Fruit fly (Drosophila melanogaster) whole organism, pupa: ENCODE measurements around the gene kay.
A peak's percentile ranks its signal among the peaks of the same experiment; 100 is the strongest.

Source experiments
- CG10348 ChIP-seq: fragments of 200-800 bp; sonication (Bioruptor generic); IDR thresholded peaks from 2 replicates; pipeline ENCODE4 v1.3.6; 2022; ENCODE audit warnings: missing biosample characterization, missing genetic modification characterization
- CG12605 ChIP-seq: fragments of 200-800 bp; sonication (Bioruptor generic); IDR thresholded peaks from 2 replicates; pipeline ENCODE4 v1.3.6; 2022; ENCODE audit warnings: missing biosample characterization, missing genetic modification characterization
- CG13204 ChIP-seq: fragments of 200-800 bp; sonication (Bioruptor generic); optimal IDR thresholded peaks from 2 replicates; lab custom pipeline; 2018; ENCODE audit warnings: missing biosample characterization, mild to moderate bottlenecking, missing genetic modification characterization, moderate library complexity
- CG14655 ChIP-seq: fragments of 200-800 bp; sonication (Bioruptor generic); optimal IDR thresholded peaks from 3 replicates; lab custom pipeline; 2017; ENCODE audit warnings: mild to moderate bottlenecking, missing biosample characterization, missing genetic modification reagents, missing genetic modification characterization
- CG15710 ChIP-seq: fragments of 200-800 bp; sonication (Bioruptor generic); optimal IDR thresholded peaks from 2 replicates; lab custom pipeline; 2018; ENCODE audit warnings: missing biosample characterization, mild to moderate bottlenecking, missing genetic modification characterization, moderate library complexity
- CG17806 ChIP-seq: fragments of 200-800 bp; sonication (Bioruptor generic); optimal IDR thresholded peaks from 2 replicates; lab custom pipeline; 2018; ENCODE audit warnings: missing biosample characterization, mild to moderate bottlenecking, missing genetic modification characterization, moderate library complexity
- CG32121 ChIP-seq: fragments of 200-800 bp; sonication (Bioruptor generic); IDR thresholded peaks from 2 replicates; pipeline ENCODE4 v1.3.6; 2022; ENCODE audit warnings: missing biosample characterization, missing genetic modification characterization
- CG34367 ChIP-seq: fragments of 200-800 bp; sonication (Bioruptor generic); optimal IDR thresholded peaks from 2 replicates; lab custom pipeline; 2018; ENCODE audit warnings: missing biosample characterization, mild to moderate bottlenecking, missing genetic modification characterization
- CG4496 ChIP-seq: fragments of 200-800 bp; sonication (Bioruptor generic); IDR thresholded peaks from 3 replicates; pipeline ENCODE4 v1.3.6; 2022; ENCODE audit warnings: missing biosample characterization, missing genetic modification characterization
- CG8159 ChIP-seq: fragments of 200-800 bp; sonication (Bioruptor generic); optimal IDR thresholded peaks from 3 replicates; lab custom pipeline; 2018; ENCODE audit warnings: missing biosample characterization, mild to moderate bottlenecking, missing genetic modification characterization, moderate library complexity
- CG8301 ChIP-seq: fragments of 200-800 bp; sonication (Bioruptor generic); optimal IDR thresholded peaks from 2 replicates; lab custom pipeline; 2018; ENCODE audit warnings: missing biosample characterization, mild to moderate bottlenecking, missing genetic modification characterization
- CG9948 ChIP-seq: fragments of 200-800 bp; sonication (Bioruptor generic); optimal IDR thresholded peaks from 2 replicates; lab custom pipeline; 2018; ENCODE audit warnings: missing biosample characterization, mild to moderate bottlenecking, missing genetic modification characterization, moderate library complexity
- D1 ChIP-seq: fragments of 200-800 bp; sonication (Bioruptor generic); optimal IDR thresholded peaks from 2 replicates; lab custom pipeline; 2018; ENCODE audit warnings: missing biosample characterization, mild to moderate bottlenecking, missing genetic modification characterization, moderate library complexity
- EcR ChIP-seq: fragments of 200-800 bp; sonication (Bioruptor generic); optimal IDR thresholded peaks from 3 replicates; lab custom pipeline; 2019; ENCODE audit warnings: missing biosample characterization, missing genetic modification characterization, mild to moderate bottlenecking, moderate library complexity, missing genetic modification reagents
- Ets98B ChIP-seq: fragments of 200-800 bp; sonication (Bioruptor generic); IDR thresholded peaks from 2 replicates; pipeline ENCODE4 v1.3.6; 2022; ENCODE audit warnings: missing biosample characterization, missing genetic modification characterization
- Pif1A ChIP-seq: fragments of 200-800 bp; sonication (Bioruptor generic); optimal IDR thresholded peaks from 3 replicates; lab custom pipeline; 2016; ENCODE audit warnings: missing biosample characterization, missing genetic modification characterization
- Pif1B ChIP-seq: fragments of 200-800 bp; sonication (Bioruptor generic); optimal IDR thresholded peaks from 3 replicates; lab custom pipeline; 2016; ENCODE audit warnings: missing biosample characterization, missing genetic modification characterization
- Snoo ChIP-seq: fragments of 200-800 bp; sonication (Bioruptor generic); optimal IDR thresholded peaks from 3 replicates; lab custom pipeline; 2017; ENCODE audit warnings: missing biosample characterization, mild to moderate bottlenecking, missing genetic modification characterization, inconsistent platforms
- fd96Ca ChIP-seq: fragments of 200-800 bp; sonication (Bioruptor generic); IDR thresholded peaks from 3 replicates; pipeline ENCODE4 v1.3.6; 2022; ENCODE audit warnings: missing biosample characterization, missing genetic modification characterization
- gl ChIP-seq: fragments of 200-800 bp; sonication (Bioruptor generic); optimal IDR thresholded peaks from 2 replicates; lab custom pipeline; 2018; ENCODE audit warnings: missing biosample characterization, mild to moderate bottlenecking, missing genetic modification characterization
- rn ChIP-seq: fragments of 200-800 bp; sonication (Bioruptor generic); IDR thresholded peaks from 2 replicates; pipeline ENCODE4 v1.3.6; 2022; ENCODE audit warnings: missing biosample characterization, missing genetic modification characterization

The kay gene

DNA sequence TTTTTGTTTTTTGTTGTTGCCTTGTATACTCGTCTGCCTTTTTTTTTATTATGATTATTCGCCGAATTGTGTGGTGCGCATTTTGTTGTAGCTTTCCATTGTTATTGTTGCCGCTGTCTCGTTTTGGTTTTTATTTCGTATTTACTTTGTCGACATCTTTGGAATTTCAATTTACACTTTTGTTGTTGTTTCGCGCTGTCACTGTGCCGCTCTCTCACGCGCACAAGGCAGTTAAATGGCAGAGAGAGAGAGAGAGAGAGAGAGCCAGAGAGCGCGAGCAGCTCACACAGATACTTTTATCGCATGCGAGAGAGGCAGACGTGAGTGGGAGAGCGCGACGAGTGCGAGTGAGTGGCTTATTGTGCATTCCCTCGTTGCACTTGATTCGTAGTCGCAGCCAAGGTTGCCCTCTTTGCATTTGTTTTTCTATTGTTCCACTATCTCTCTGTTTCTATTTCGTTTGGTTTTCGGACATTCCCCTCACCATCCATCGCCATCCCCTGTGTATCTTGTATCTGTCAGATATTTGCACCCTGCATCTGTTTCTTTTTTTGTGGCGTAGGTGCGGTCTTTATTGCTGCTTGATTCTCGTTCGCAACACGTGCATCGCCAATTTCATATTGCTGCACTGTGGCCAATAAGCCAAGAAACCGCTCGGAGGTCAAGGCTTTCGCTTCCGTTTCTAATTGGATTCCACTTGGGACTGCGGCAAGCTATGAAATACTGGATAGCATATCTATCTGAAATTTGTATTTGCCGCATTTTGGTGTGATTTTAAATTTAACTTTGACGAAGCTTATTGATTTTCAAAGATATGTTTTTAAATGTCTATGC, 8.8 kb downstream of the kay start:
- TF ChIP-seq fd96Ca, result peak; percentile 47; the same call in 2 of the 3 replicates
- TF ChIP-seq CG4496 (GFP tag; lab: Robert Waterston, UW), result no peak
- TF ChIP-seq gl (tag; lab: Kevin White, UChicago), result peak; percentile 9
- TF ChIP-seq CG32121 (GFP tag; lab: Robert Waterston, UW), result peak; percentile 26; the same call in 1 of the 2 replicates
- peak; percentile 56; the same call in 1 of the 2 replicates for TF ChIP-seq Ets98B
- TF ChIP-seq CG17806, result no peak
- peak; percentile 41 for TF ChIP-seq EcR (GFP tag; lab: Kevin White, UChicago)
- TF ChIP-seq CG13204 (GFP tag; lab: Kevin White, UChicago), result peak; percentile 50

DNA sequence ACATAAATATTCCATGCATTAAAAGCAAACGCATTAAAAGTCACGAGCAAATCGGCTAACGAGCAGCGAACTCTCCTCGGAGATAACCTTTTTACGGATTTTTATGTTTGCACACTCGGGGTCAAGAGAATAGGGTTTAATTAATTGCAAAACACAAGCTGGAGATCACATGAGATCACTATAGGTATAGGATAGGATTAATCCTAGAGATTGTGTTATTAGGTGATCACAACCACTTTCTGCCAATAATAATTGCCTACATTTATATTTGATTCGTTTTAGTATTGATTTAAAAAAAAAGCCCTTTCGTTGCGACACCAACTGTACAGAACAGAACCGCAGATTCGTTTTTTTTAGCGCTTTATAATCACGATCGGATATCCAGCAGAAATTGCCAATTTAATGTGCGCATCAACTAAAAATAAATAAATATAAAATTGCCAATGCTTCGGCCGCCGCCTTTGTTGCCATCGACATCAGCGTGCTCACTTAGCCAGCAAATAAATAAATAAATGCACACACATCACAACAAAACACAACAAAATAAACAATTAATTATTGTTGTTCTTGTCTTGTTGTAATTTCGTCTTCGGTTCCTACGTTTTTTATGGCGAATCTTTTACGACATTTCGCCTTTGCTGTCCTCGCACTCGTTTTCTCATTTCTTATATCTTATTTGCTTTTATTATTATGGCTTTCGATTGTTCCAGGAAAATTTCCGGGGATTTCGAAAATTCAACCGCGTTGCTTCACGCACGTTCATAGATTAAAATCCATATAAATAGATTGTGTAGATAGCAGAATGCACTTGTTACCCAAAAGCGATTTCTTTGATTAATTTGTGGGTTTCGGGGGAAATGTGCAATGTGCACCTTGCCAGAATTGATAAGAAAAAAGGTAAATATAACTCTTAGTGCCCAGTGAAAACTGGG, 10.2 kb downstream of the kay start:
- TF ChIP-seq CG17806, result peak; percentile 5
- no peak for TF ChIP-seq rn
- no peak for TF ChIP-seq CG34367 (tag; lab: Kevin White, UChicago)
- no peak for TF ChIP-seq CG4496 (GFP tag; lab: Robert Waterston, UW)
- no peak for TF ChIP-seq EcR (GFP tag; lab: Kevin White, UChicago)
- no peak for TF ChIP-seq gl (tag; lab: Kevin White, UChicago)
- peak; percentile 7 for TF ChIP-seq CG9948 (tag; lab: Kevin White, UChicago)
- no peak for TF ChIP-seq CG8301 (tag; lab: Kevin White, UChicago)
- peak; percentile 59 for TF ChIP-seq CG8159 (tag; lab: Kevin White, UChicago)
- TF ChIP-seq CG14655, result peak; percentile 7
- no peak for TF ChIP-seq CG12605 (GFP tag; lab: Robert Waterston, UW)
- TF ChIP-seq CG13204 (GFP tag; lab: Kevin White, UChicago), result no peak
- no peak for TF ChIP-seq Snoo

DNA sequence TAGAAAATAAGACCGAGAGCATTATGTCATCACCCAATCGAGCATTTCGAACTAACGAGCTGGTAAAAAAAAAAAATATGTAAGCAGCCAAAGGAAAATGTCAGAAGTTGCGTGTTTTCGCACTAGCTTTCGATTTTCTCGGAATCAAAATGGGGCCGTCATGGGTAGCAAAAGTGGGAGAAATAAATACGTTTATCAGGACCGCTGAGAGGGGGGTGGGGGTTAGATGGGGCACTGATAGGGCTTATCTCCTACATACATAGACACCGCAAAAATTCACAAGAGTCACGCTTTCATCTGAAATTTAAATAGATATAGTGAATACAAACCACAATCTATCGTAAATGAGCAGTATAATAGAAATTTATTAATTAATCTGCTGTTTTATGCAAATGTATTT, 11.4 kb downstream of the kay start:
- TF ChIP-seq CG15710 (tag; lab: Kevin White, UChicago), result no peak
- no peak for TF ChIP-seq CG8301 (tag; lab: Kevin White, UChicago)
- no peak for TF ChIP-seq Pif1B (GFP tag; lab: Kevin White, UChicago)
- no peak for TF ChIP-seq CG32121 (GFP tag; lab: Robert Waterston, UW)
- no peak for TF ChIP-seq CG13204 (GFP tag; lab: Kevin White, UChicago)
- TF ChIP-seq CG9948 (tag; lab: Kevin White, UChicago), result no peak
- no peak for TF ChIP-seq rn
- no peak for TF ChIP-seq CG17806
- no peak for TF ChIP-seq CG14655
- TF ChIP-seq fd96Ca, result no peak
- TF ChIP-seq CG34367 (tag; lab: Kevin White, UChicago), result no peak
- TF ChIP-seq CG10348, result no peak
- TF ChIP-seq EcR (GFP tag; lab: Kevin White, UChicago), result no peak
- TF ChIP-seq Snoo, result no peak
- no peak for TF ChIP-seq CG8159 (tag; lab: Kevin White, UChicago)
- no peak for TF ChIP-seq Ets98B
- no peak for TF ChIP-seq gl (tag; lab: Kevin White, UChicago)
- TF ChIP-seq CG4496 (GFP tag; lab: Robert Waterston, UW), result no peak
- TF ChIP-seq CG12605 (GFP tag; lab: Robert Waterston, UW), result no peak

DNA sequence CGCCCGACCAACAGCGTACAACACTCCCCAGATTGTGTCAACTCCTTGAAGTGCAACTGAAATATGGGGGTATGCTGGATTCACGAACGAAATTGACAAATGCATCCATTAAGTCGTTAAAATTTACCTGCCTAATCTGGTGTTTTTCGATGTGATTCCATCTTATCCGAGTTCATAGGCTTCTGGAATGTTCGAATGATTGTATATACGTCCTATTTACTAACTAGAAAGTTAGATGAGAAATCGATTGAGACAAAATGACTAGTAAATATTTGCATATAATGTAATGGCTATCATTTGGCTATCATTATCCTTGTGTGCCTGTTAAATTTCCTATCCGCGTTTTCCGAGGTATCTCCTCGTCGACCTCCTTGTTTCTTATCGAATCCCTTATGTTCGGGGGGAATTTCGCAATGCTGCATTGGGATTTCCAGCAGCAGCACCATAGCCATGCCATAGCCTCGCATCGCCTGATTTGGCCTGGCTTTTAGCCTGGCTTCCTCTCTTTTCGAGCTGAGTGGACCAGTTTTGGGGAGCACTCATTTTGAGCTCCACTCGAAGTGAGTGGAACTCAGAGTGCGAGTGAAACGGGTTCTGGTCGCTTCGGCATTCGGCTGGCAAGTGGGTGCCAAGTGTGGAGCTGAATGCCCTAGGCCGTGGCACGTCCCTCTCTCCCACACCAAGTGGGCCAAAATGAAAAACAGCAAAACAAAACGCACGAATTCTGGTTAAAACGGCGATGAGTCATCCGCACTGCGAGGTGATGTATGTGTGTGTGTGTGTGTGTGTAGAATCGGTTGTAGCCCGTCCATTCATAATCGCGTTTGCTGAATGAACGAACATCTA, 12.6 kb downstream of the kay start:
- 0 out of 3 replicates have a peak, but pooled peaks have one; percentile 32 for TF ChIP-seq fd96Ca
- peak; percentile 68 for TF ChIP-seq EcR (GFP tag; lab: Kevin White, UChicago)
- no peak for TF ChIP-seq gl (tag; lab: Kevin White, UChicago)
- no peak for TF ChIP-seq CG10348
- peak; percentile 36 for TF ChIP-seq CG17806
- TF ChIP-seq Ets98B, result no peak; the same call in 1 of the 2 replicates
- 0 out of 3 replicates have a peak, but pooled peaks have one; percentile 8 for TF ChIP-seq CG4496 (GFP tag; lab: Robert Waterston, UW)
- TF ChIP-seq D1 (tag; lab: Kevin White, UChicago), result no peak
- peak; percentile 22 for TF ChIP-seq Pif1B (GFP tag; lab: Kevin White, UChicago)
- peak; percentile 62 for TF ChIP-seq Pif1A (GFP tag; lab: Kevin White, UChicago)
- TF ChIP-seq CG14655, result peak; percentile 39
- peak; percentile 66 for TF ChIP-seq CG8159 (tag; lab: Kevin White, UChicago)
- peak; percentile 26 for TF ChIP-seq CG13204 (GFP tag; lab: Kevin White, UChicago)
- peak; percentile 56 for TF ChIP-seq CG9948 (tag; lab: Kevin White, UChicago)
- TF ChIP-seq CG12605 (GFP tag; lab: Robert Waterston, UW), result peak; percentile 33; the same call in 1 of the 2 replicates
- no peak for TF ChIP-seq CG32121 (GFP tag; lab: Robert Waterston, UW)
- TF ChIP-seq rn, result no peak
- TF ChIP-seq Snoo, result peak; percentile 60
- TF ChIP-seq CG8301 (tag; lab: Kevin White, UChicago), result peak; percentile 19
- peak; percentile 50 for TF ChIP-seq CG15710 (tag; lab: Kevin White, UChicago)
- peak; percentile 39 for TF ChIP-seq CG34367 (tag; lab: Kevin White, UChicago)
